Fruit fly (Drosophila melanogaster): ENCODE measurements around the gene Poxm.

- no peak for TF ChIP-seq Lpt (GFP tag; optimal IDR thresholded peaks at IDR 0.05)
- no peak for TF ChIP-seq kay (GFP tag; optimal IDR thresholded peaks at IDR 0.05)
- no peak for TF ChIP-seq CG17802 (tag; optimal IDR thresholded peaks at IDR 0.05)
- no peak; the same call in 2 of the 3 replicates for TF ChIP-seq tgo (GFP tag; IDR thresholded peaks at IDR 0.05)
- TF ChIP-seq CG1832 (GFP tag; optimal IDR thresholded peaks at IDR 0.05) = no peak
- no peak for TF ChIP-seq pan (optimal IDR thresholded peaks at IDR 0.05)
- TF ChIP-seq pan (GFP tag; optimal IDR thresholded peaks at IDR 0.05 in 1 of 2, IDR thresholded peaks at IDR 0.05 in 1 of 2) = no peak
- TF ChIP-seq CG31365 (tag; optimal IDR thresholded peaks at IDR 0.05) = no peak
- no peak for TF ChIP-seq CG3407 (GFP tag; optimal IDR thresholded peaks at IDR 0.05)
- TF ChIP-seq CG1603 (tag; optimal IDR thresholded peaks at IDR 0.05) = no peak
- no peak for TF ChIP-seq CG17612 (GFP tag; IDR thresholded peaks at IDR 0.05)
- TF ChIP-seq BtbVII (GFP tag; optimal IDR thresholded peaks at IDR 0.05) = no peak
- no peak for TF ChIP-seq Dfd (GFP tag; optimal IDR thresholded peaks at IDR 0.05)
- no peak for TF ChIP-seq Dip2 (GFP tag; IDR thresholded peaks at IDR 0.05)
- TF ChIP-seq Usf (GFP tag; optimal IDR thresholded peaks at IDR 0.05) = no peak
Measured at dm6 chr3R:8288790-8289189, 44.8 kb downstream of the Poxm start.
